Worm (Caenorhabditis elegans): ENCODE results near the gene cls-1.

Gene cls-1

ce11 chrIII:7552859-7553258 lies 44.9 kb downstream of the cls-1 start:
- no peak for TF ChIP-seq hmg-11 (tag; optimal IDR thresholded peaks at IDR 0.05)
- TF ChIP-seq lsy-12 (tag; optimal IDR thresholded peaks at IDR 0.05), result no peak
- peak; percentile 37 for TF ChIP-seq nfya-1 (tag; optimal IDR thresholded peaks at IDR 0.05; ENCODE audit: insufficient read depth)
- TF ChIP-seq egl-27 (tag; optimal IDR thresholded peaks at IDR 0.05), result no peak
- TF ChIP-seq ceh-82 (tag; optimal IDR thresholded peaks at IDR 0.05), result no peak
- no peak for TF ChIP-seq nhr-23 (tag; optimal IDR thresholded peaks at IDR 0.05)
- TF ChIP-seq nhr-237 (tag; optimal IDR thresholded peaks at IDR 0.05), result no peak
- no peak for TF ChIP-seq fkh-10 (GFP tag; optimal IDR thresholded peaks at IDR 0.05)
- TF ChIP-seq elt-1 (tag; optimal IDR thresholded peaks at IDR 0.05), result no peak
- no peak for TF ChIP-seq zag-1 (tag; optimal IDR thresholded peaks at IDR 0.05)
- TF ChIP-seq unc-62 (GFP tag; optimal IDR thresholded peaks at IDR 0.05), result peak; percentile 63
- TF ChIP-seq nhr-25 (tag; optimal IDR thresholded peaks at IDR 0.05), result no peak
- no peak for TF ChIP-seq ceh-16 (tag; optimal IDR thresholded peaks at IDR 0.05)
- TF ChIP-seq pqm-1 (tag; optimal IDR thresholded peaks at IDR 0.05), result no peak
- TF ChIP-seq ZK546.5 (tag; optimal IDR thresholded peaks at IDR 0.05), result no peak

- TF ChIP-seq egl-27 (tag; optimal IDR thresholded peaks at IDR 0.05) (no peak), elt-2 (tag; optimal IDR thresholded peaks at IDR 0.05) (no peak), nhr-28 (tag; optimal IDR thresholded peaks at IDR 0.05) (no peak), nhr-76 (tag; optimal IDR thresholded peaks at IDR 0.05) (no peak), nhr-12 (tag; optimal IDR thresholded peaks at IDR 0.05) (no peak), ztf-4 (tag; optimal IDR thresholded peaks at IDR 0.05) (no peak), hmg-11 (tag; optimal IDR thresholded peaks at IDR 0.05) (no peak), jun-1 (tag; optimal IDR thresholded peaks at IDR 0.05) (no peak), ceh-28 (tag; optimal IDR thresholded peaks at IDR 0.05) (no peak), nhr-25 (tag; optimal IDR thresholded peaks at IDR 0.05) (no peak), zag-1 (tag; optimal IDR thresholded peaks at IDR 0.05) (no peak), fkh-2 (tag; optimal IDR thresholded peaks at IDR 0.05) (no peak), lsy-12 (tag; optimal IDR thresholded peaks at IDR 0.05) (no peak)
These were observed 45.8 kb downstream of the cls-1 start for ce11 chrIII:7553693-7554226.

- TF ChIP-seq ztf-4 (tag; optimal IDR thresholded peaks at IDR 0.05) (no peak), unc-62 (GFP tag; optimal IDR thresholded peaks at IDR 0.05) (peak; percentile 60), jun-1 (tag; optimal IDR thresholded peaks at IDR 0.05) (no peak), mdl-1 (tag; optimal IDR thresholded peaks at IDR 0.05) (no peak), lsy-12 (tag; optimal IDR thresholded peaks at IDR 0.05) (no peak), egl-5 (tag; optimal IDR thresholded peaks at IDR 0.05) (no peak), zag-1 (tag; optimal IDR thresholded peaks at IDR 0.05) (no peak), egl-27 (tag; optimal IDR thresholded peaks at IDR 0.05) (no peak), R02D3.7 (tag; optimal IDR thresholded peaks at IDR 0.05) (no peak), nfya-1 (tag; optimal IDR thresholded peaks at IDR 0.05; ENCODE audit: insufficient read depth) (peak; percentile 95), nhr-28 (tag; optimal IDR thresholded peaks at IDR 0.05) (no peak), fos-1 (tag; optimal IDR thresholded peaks at IDR 0.05) (no peak), nhr-25 (tag; optimal IDR thresholded peaks at IDR 0.05) (peak; percentile 34), pqm-1 (tag; optimal IDR thresholded peaks at IDR 0.05) (no peak), nhr-23 (tag; optimal IDR thresholded peaks at IDR 0.05) (no peak), daf-12 (tag; optimal IDR thresholded peaks at IDR 0.05) (no peak), ZK546.5 (tag; optimal IDR thresholded peaks at IDR 0.05) (no peak), elt-1 (tag; optimal IDR thresholded peaks at IDR 0.05) (peak; percentile 75)
These were observed 46.7 kb downstream of the cls-1 start for ce11 chrIII:7554697-7555145.

ce11 chrIII:7555360-7555759 lies 47.4 kb downstream of the cls-1 start, which contains the start of gene ceh-13:
Gene ceh-13, plus strand, starts transcription at chrIII:7555660.
- TF ChIP-seq nhr-76 (tag; optimal IDR thresholded peaks at IDR 0.05) (no peak), fkh-2 (tag; optimal IDR thresholded peaks at IDR 0.05) (no peak), egl-5 (tag; optimal IDR thresholded peaks at IDR 0.05) (no peak), ceh-16 (tag; optimal IDR thresholded peaks at IDR 0.05) (no peak), mdl-1 (tag; optimal IDR thresholded peaks at IDR 0.05) (no peak), ZK546.5 (tag; optimal IDR thresholded peaks at IDR 0.05) (no peak), unc-62 (GFP tag; optimal IDR thresholded peaks at IDR 0.05) (no peak), elt-2 (tag; optimal IDR thresholded peaks at IDR 0.05) (no peak), daf-12 (tag; optimal IDR thresholded peaks at IDR 0.05) (no peak), hmg-11 (tag; optimal IDR thresholded peaks at IDR 0.05) (no peak), unc-39 (tag; optimal IDR thresholded peaks at IDR 0.05) (no peak), mml-1 (tag; optimal IDR thresholded peaks at IDR 0.05) (no peak), fos-1 (tag; optimal IDR thresholded peaks at IDR 0.05) (no peak), egl-27 (tag; optimal IDR thresholded peaks at IDR 0.05) (no peak)

- no peak for TF ChIP-seq nhr-28 (tag; optimal IDR thresholded peaks at IDR 0.05)
- TF ChIP-seq aly-2 (tag; optimal IDR thresholded peaks at IDR 0.05), result no peak
- TF ChIP-seq elt-3 (tag; optimal IDR thresholded peaks at IDR 0.05), result no peak
- no peak for TF ChIP-seq pha-4 (tag; optimal IDR thresholded peaks at IDR 0.05)
- TF ChIP-seq nhr-43 (tag; optimal IDR thresholded peaks at IDR 0.05; ENCODE audit: poor library complexity, severe bottlenecking), result no peak
- TF ChIP-seq nhr-25 (tag; optimal IDR thresholded peaks at IDR 0.05), result peak; percentile 32
- no peak for TF ChIP-seq mdl-1 (tag; optimal IDR thresholded peaks at IDR 0.05)
- no peak for TF ChIP-seq zag-1 (tag; optimal IDR thresholded peaks at IDR 0.05)
- TF ChIP-seq fkh-2 (tag; optimal IDR thresholded peaks at IDR 0.05), result no peak
- no peak for TF ChIP-seq nhr-237 (tag; optimal IDR thresholded peaks at IDR 0.05)
- no peak for TF ChIP-seq nhr-67 (tag; optimal IDR thresholded peaks at IDR 0.05)
- no peak for TF ChIP-seq snpc-4 (tag; optimal IDR thresholded peaks at IDR 0.05)
- TF ChIP-seq ceh-9 (tag; optimal IDR thresholded peaks at IDR 0.05), result no peak
- TF ChIP-seq fos-1 (tag; optimal IDR thresholded peaks at IDR 0.05), result no peak
- no peak for TF ChIP-seq ztf-4 (tag; optimal IDR thresholded peaks at IDR 0.05)
- peak; percentile 47 for TF ChIP-seq nhr-23 (tag; optimal IDR thresholded peaks at IDR 0.05)
- TF ChIP-seq lin-15B (tag; optimal IDR thresholded peaks at IDR 0.05), result no peak
- no peak for TF ChIP-seq nhr-76 (tag; optimal IDR thresholded peaks at IDR 0.05)
- peak; percentile 56 for TF ChIP-seq nfya-1 (tag; optimal IDR thresholded peaks at IDR 0.05; ENCODE audit: insufficient read depth)
- no peak for TF ChIP-seq skn-1 (tag; optimal IDR thresholded peaks at IDR 0.05)
These were observed 50.0 kb downstream of the cls-1 start for ce11 chrIII:7557930-7558470.
